2 worm cellular contexts compared by ENCODE assay signal in the genomic region with DNA sequence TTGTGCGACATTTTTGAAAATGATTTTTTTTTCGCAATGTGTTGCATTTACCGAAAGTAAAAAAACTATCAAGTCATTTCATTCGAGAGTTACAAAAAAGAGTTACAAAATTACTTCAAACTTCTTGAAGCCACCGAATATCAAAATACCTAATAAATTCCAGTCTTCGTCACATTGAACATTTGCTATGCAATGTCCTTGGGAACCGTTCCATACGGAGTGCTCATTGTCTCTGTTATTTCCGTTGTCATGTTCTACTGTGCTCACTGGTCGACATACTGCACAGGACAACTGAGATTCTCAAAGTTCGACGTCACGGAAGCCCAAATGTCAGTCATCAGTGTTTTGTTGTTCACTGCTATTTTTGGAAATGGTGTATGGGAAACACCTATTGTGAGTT.
A peak's percentile ranks its signal among the peaks of the same experiment; 100 is the strongest.
TF ChIP-seq lines count a peak whose summit lies in the region.

No protein-coding gene starts in this region.

TF ChIP-seq in whole organism, L4 larva, 104 proteins besides CTCF, POLR2A, EP300 and RAD21:
- TF ChIP-seq aha-1 (tag; lab: Kevin White, UChicago), result peak; percentile 93
- no peak for TF ChIP-seq ceh-20 (GFP tag; IDR thresholded peaks at IDR 0.05; lab: Robert Waterston, UW)
- no peak for TF ChIP-seq Y75B8A.6 (GFP tag; IDR thresholded peaks at IDR 0.05; lab: Robert Waterston, UW)
- no peak for TF ChIP-seq pqm-1 (tag; optimal IDR thresholded peaks at IDR 0.05; lab: Kevin White, UChicago)
- TF ChIP-seq dmd-6 (GFP tag; IDR thresholded peaks at IDR 0.05; lab: Robert Waterston, UW), result no peak
- no peak for TF ChIP-seq zfp-2 (tag; optimal IDR thresholded peaks at IDR 0.05; lab: Kevin White, UChicago)
- no peak for TF ChIP-seq daf-16 (GFP tag; optimal IDR thresholded peaks at IDR 0.05; lab: Kevin White, UChicago)
- TF ChIP-seq daf-16 (tag; optimal IDR thresholded peaks at IDR 0.05; lab: Kevin White, UChicago), result no peak

TF ChIP-seq in whole organism, young adult, 124 proteins besides CTCF, POLR2A, EP300 and RAD21:
- no peak for TF ChIP-seq F39B2.1 (GFP tag; IDR thresholded peaks at IDR 0.05; lab: Robert Waterston, UW)
- 0 out of 2 replicates have a peak, but pooled peaks have one; percentile 15 for TF ChIP-seq madf-6 (GFP tag; IDR thresholded peaks at IDR 0.05; lab: Robert Waterston, UW)
